Fruit fly (Drosophila melanogaster) whole organism, embryonic: Measurements from ENCODE around the gene CG6749.

Experiments used
- Awh ChIP-seq: fragments of 200-800 bp; sonication (Bioruptor generic); IDR thresholded peaks from 2 replicates; pipeline ENCODE4, ENCODE4 v1.3.6; 2022; ENCODE audit warnings: missing biosample characterization, missing genetic modification characterization
- CG10209 ChIP-seq: fragments of 200-800 bp; sonication (Bioruptor generic); optimal IDR thresholded peaks from 3 replicates; lab custom pipeline; 2017; ENCODE audit warnings: missing biosample characterization, mild to moderate bottlenecking, missing genetic modification characterization, missing genetic modification reagents
- CG10366 ChIP-seq: fragments of 200-800 bp; sonication (Bioruptor generic); IDR thresholded peaks from 2 replicates; pipeline ENCODE4 v1.3.6; 2022; ENCODE audit warnings: missing biosample characterization, missing genetic modification characterization
- CG10543 ChIP-seq: fragments of 200-800 bp; sonication (Bioruptor generic); optimal IDR thresholded peaks from 3 replicates; lab custom pipeline; 2017; ENCODE audit warnings: missing biosample characterization, mild to moderate bottlenecking, missing genetic modification characterization, moderate library complexity
- CG16815 ChIP-seq: fragments of 200-800 bp; sonication (Bioruptor generic); optimal IDR thresholded peaks from 3 replicates; lab custom pipeline; 2017; ENCODE audit warnings: missing biosample characterization, mild to moderate bottlenecking, missing genetic modification characterization
- CG7786 ChIP-seq: fragments of 200-800 bp; sonication (Bioruptor generic); optimal IDR thresholded peaks from 2 replicates; lab custom pipeline; 2016; ENCODE audit warnings: missing biosample characterization, missing genetic modification characterization
- Mrtf ChIP-seq: fragments of 200-800 bp; sonication (Bioruptor generic); IDR thresholded peaks from 3 replicates; pipeline ENCODE4 v1.3.6; 2022; ENCODE audit warnings: missing biosample characterization, missing genetic modification characterization
- Opbp ChIP-seq: fragments of 200-800 bp; sonication (Bioruptor generic); IDR thresholded peaks from 3 replicates; pipeline ENCODE4 v1.3.6; 2022; ENCODE audit warnings: missing biosample characterization, missing genetic modification characterization; ENCODE audit not compliant: partially characterized antibody
- Xbp1 ChIP-seq: fragments of 200-800 bp; sonication (Bioruptor generic); optimal IDR thresholded peaks from 3 replicates; lab custom pipeline; 2016; ENCODE audit warnings: missing biosample characterization, mild to moderate bottlenecking, missing genetic modification characterization
- fu2 ChIP-seq: fragments of 200-800 bp; sonication (Bioruptor generic); optimal IDR thresholded peaks from 2 replicates; lab custom pipeline; 2016; ENCODE audit warnings: missing biosample characterization, missing genetic modification characterization
- jigr1 ChIP-seq: fragments of 200-800 bp; sonication (Bioruptor generic); IDR thresholded peaks from 3 replicates; pipeline ENCODE4 v1.3.6; 2022; ENCODE audit warnings: missing biosample characterization, missing genetic modification characterization
- pzg ChIP-seq: fragments of 200-800 bp; sonication (Bioruptor generic); optimal IDR thresholded peaks from 3 replicates; lab custom pipeline; 2018; ENCODE audit warnings: missing biosample characterization, mild to moderate bottlenecking, missing genetic modification characterization, moderate library complexity
- wor ChIP-seq: fragments of 200-800 bp; sonication (Bioruptor generic); IDR thresholded peaks from 2 replicates; pipeline ENCODE4 v1.3.6; 2022; ENCODE audit warnings: missing biosample characterization, missing genetic modification characterization

DNA sequence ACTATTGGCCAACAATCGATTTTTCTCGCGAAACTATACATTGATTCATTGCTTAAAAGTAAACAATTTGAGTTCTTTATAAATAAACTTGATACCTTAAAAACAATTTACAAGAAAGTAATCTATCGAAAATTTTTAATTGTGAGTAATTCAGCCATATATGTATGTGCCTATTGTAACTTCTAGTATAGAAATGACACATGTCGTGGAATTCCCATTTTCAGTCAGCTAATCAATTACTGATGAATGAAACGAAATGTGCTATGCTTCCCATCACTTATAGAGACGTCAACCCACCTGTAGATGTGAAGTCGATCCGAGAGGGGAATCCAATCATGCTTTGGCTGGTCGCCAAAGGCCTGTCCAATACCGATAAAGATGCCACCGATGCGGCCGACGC is 22.4 kb downstream of the CG6749 start:
- TF ChIP-seq wor (GFP tag; lab: Robert Waterston, UW) (no peak), CG16815 (GFP tag; lab: Kevin White, UChicago) (no peak), CG10366 (no peak), CG7786 (no peak), Mrtf (GFP tag; lab: Robert Waterston, UW) (no peak), pzg (GFP tag; lab: Kevin White, UChicago) (no peak), Awh (no peak), CG10209 (GFP tag; lab: Kevin White, UChicago) (no peak), Xbp1 (no peak), fu2 (no peak), CG10543 (GFP tag; lab: Kevin White, UChicago) (no peak), Opbp (GFP tag; lab: Robert Waterston, UW) (no peak), jigr1 (no peak)
